Worm (Caenorhabditis elegans) whole organism, young adult: Measurements from ENCODE around the gene bca-1.

ENCODE experiments used
- B0035.1 ChIP-seq: sonication (generic microtip); optimal IDR thresholded peaks from 2 replicates; lab custom pipeline; 2016; ENCODE audit warnings: missing genetic modification characterization, mild to moderate bottlenecking, missing compliant biosample characterization, missing genotype, missing genetic modification reagents
- F23B12.7 ChIP-seq: sonication (generic microtip); optimal IDR thresholded peaks from 2 replicates; lab custom pipeline; 2017; ENCODE audit warnings: missing genetic modification characterization, mild to moderate bottlenecking, missing compliant biosample characterization, antibody characterized with exemption, moderate library complexity; ENCODE audit not compliant: insufficient read depth
- F37B4.10 ChIP-seq: fragments of 200-800 bp; sonication (Bioruptor generic); IDR thresholded peaks from 2 replicates; pipeline ENCODE4 v1.3.6; 2022; ENCODE audit warnings: missing genetic modification characterization, missing compliant biosample characterization
- F52B5.7 ChIP-seq: sonication (generic microtip); optimal IDR thresholded peaks from 2 replicates; lab custom pipeline; 2016; ENCODE audit warnings: mild to moderate bottlenecking, missing genetic modification characterization, missing compliant biosample characterization
- F55B11.4 ChIP-seq: sonication (generic microtip); optimal IDR thresholded peaks from 2 replicates; lab custom pipeline; 2016; ENCODE audit warnings: missing compliant biosample characterization, missing genetic modification characterization, borderline replicate concordance; ENCODE audit not compliant: insufficient read depth
- F57A8.1 ChIP-seq: fragments of 200-800 bp; sonication (Bioruptor generic); optimal IDR thresholded peaks from 2 replicates; lab custom pipeline; 2018; ENCODE audit warnings: mild to moderate bottlenecking, missing genetic modification characterization, moderate library complexity, missing compliant biosample characterization
- F57C9.4 ChIP-seq: sonication (generic microtip); optimal IDR thresholded peaks from 2 replicates; lab custom pipeline; 2017; ENCODE audit warnings: mild to moderate bottlenecking, missing genetic modification characterization, missing compliant biosample characterization
- K11D2.4 ChIP-seq: fragments of 200-800 bp; sonication (Bioruptor generic); IDR thresholded peaks from 2 replicates; pipeline ENCODE4 v1.3.6; 2022; ENCODE audit warnings: missing genetic modification reagents, missing genetic modification characterization, missing compliant biosample characterization
- T07F8.4 ChIP-seq: sonication (generic microtip); optimal IDR thresholded peaks from 2 replicates; lab custom pipeline; 2016; ENCODE audit warnings: mild to moderate bottlenecking, missing genetic modification characterization, moderate library complexity, missing compliant biosample characterization
- T26A5.8 ChIP-seq: sonication (generic microtip); optimal IDR thresholded peaks from 2 replicates; lab custom pipeline; 2016; ENCODE audit warnings: missing genetic modification characterization, missing compliant biosample characterization
- Y53F4B.3 ChIP-seq: fragments of 200-800 bp; sonication (Bioruptor generic); IDR thresholded peaks from 2 replicates; pipeline ENCODE4 v1.3.6; 2022; ENCODE audit warnings: missing genetic modification reagents, missing genetic modification characterization, missing compliant biosample characterization
- Y56A3A.18 ChIP-seq: fragments of 200-800 bp; sonication (Bioruptor generic); IDR thresholded peaks from 2 replicates; pipeline ENCODE4 v1.3.6; 2022; ENCODE audit warnings: missing genetic modification reagents, missing genetic modification characterization, missing compliant biosample characterization
- aptf-3 ChIP-seq: fragments of 200-800 bp; sonication (Bioruptor generic); IDR thresholded peaks from 2 replicates; pipeline ENCODE4 v1.3.6; 2022; ENCODE audit warnings: missing genetic modification characterization, missing compliant biosample characterization
- atf-7 ChIP-seq: sonication (generic microtip); optimal IDR thresholded peaks from 2 replicates; lab custom pipeline; 2017; ENCODE audit warnings: mild to moderate bottlenecking, missing genetic modification characterization, missing compliant biosample characterization
- attf-6 ChIP-seq: fragments of 200-800 bp; sonication (Bioruptor generic); IDR thresholded peaks from 2 replicates; pipeline ENCODE4 v1.3.6; 2022; ENCODE audit warnings: missing genetic modification reagents, missing genetic modification characterization, missing compliant biosample characterization
- ccch-3 ChIP-seq: fragments of 200-800 bp; sonication (Bioruptor generic); optimal IDR thresholded peaks from 2 replicates; lab custom pipeline; 2018; ENCODE audit warnings: mild to moderate bottlenecking, missing genetic modification characterization, missing compliant biosample characterization
- cebp-1 ChIP-seq, 2 experiments: fragments of 200-800 bp in 1 of 2; sonication (Bioruptor generic) in 1 of 2; sonication (generic microtip) in 1 of 2; IDR thresholded peaks in 1 of 2; optimal IDR thresholded peaks in 1 of 2; 2 replicates each; pipeline versions ENCODE4 v1.3.6 to Lab custom; 2017 to 2022; ENCODE audit warnings: missing compliant biosample characterization in 2 of 2, missing genetic modification characterization in 2 of 2, mild to moderate bottlenecking in 1 of 2, missing genetic modification reagents in 1 of 2, moderate library complexity in 1 of 2
- ceh-27 ChIP-seq: fragments of 200-800 bp; sonication (Bioruptor generic); optimal IDR thresholded peaks from 2 replicates; lab custom pipeline; 2018; ENCODE audit warnings: mild to moderate bottlenecking, missing genetic modification characterization, moderate library complexity, missing compliant biosample characterization
- chd-7 ChIP-seq: sonication (generic microtip); optimal IDR thresholded peaks from 2 replicates; lab custom pipeline; 2016; ENCODE audit warnings: mild to moderate bottlenecking, missing genetic modification characterization, moderate library complexity, missing compliant biosample characterization
- dpff-1 ChIP-seq: sonication (generic microtip); optimal IDR thresholded peaks from 2 replicates; lab custom pipeline; 2017; ENCODE audit warnings: mild to moderate bottlenecking, missing genetic modification characterization, missing compliant biosample characterization
- dpl-1 ChIP-seq: fragments of 150-350 bp; optimal IDR thresholded peaks from 2 replicates; lab custom pipeline; 2014; ENCODE audit warnings: missing biosample characterization, missing genetic modification reagents, missing genetic modification characterization
- ekl-4 ChIP-seq: fragments of 200-800 bp; sonication (Bioruptor generic); IDR thresholded peaks from 2 replicates; pipeline ENCODE4 v1.3.6; 2022; ENCODE audit warnings: missing genetic modification reagents, missing genetic modification characterization, missing compliant biosample characterization
- fkh-3 ChIP-seq: sonication (generic microtip); optimal IDR thresholded peaks from 2 replicates; lab custom pipeline; 2016; ENCODE audit warnings: mild to moderate bottlenecking, missing genetic modification characterization, missing compliant biosample characterization
- him-1 ChIP-seq: sonication (generic microtip); optimal IDR thresholded peaks from 2 replicates; lab custom pipeline; 2016; ENCODE audit warnings: missing genotype, missing genetic modification reagents, missing genetic modification characterization, missing compliant biosample characterization
- hlh-12 ChIP-seq: sonication (generic microtip); optimal IDR thresholded peaks from 2 replicates; lab custom pipeline; 2016; ENCODE audit warnings: missing genetic modification characterization, missing compliant biosample characterization
- hmg-1.2 ChIP-seq: fragments of 200-800 bp; sonication (Bioruptor generic); IDR thresholded peaks from 2 replicates; pipeline ENCODE4 v1.3.6; 2022; ENCODE audit warnings: missing genetic modification reagents, missing genetic modification characterization, missing compliant biosample characterization
- let-526 ChIP-seq: fragments of 200-800 bp; sonication (Bioruptor generic); IDR thresholded peaks from 2 replicates; pipeline ENCODE4 v1.3.6; 2022; ENCODE audit warnings: missing genetic modification reagents, missing genetic modification characterization, missing compliant biosample characterization
- lin-40 ChIP-seq: sonication (generic microtip); optimal IDR thresholded peaks from 2 replicates; lab custom pipeline; 2016; ENCODE audit warnings: missing genetic modification characterization, mild to moderate bottlenecking, missing compliant biosample characterization, missing genotype, missing genetic modification reagents
- madf-3 ChIP-seq: fragments of 200-800 bp; sonication (Bioruptor generic); IDR thresholded peaks from 2 replicates; pipeline ENCODE4 v1.3.6; 2022; ENCODE audit warnings: missing genetic modification reagents, missing genetic modification characterization, missing compliant biosample characterization
- madf-8 ChIP-seq: fragments of 200-800 bp; sonication (Bioruptor generic); conservative IDR thresholded peaks from 2 replicates; pipeline ENCODE4 v1.3.6; 2022; ENCODE audit warnings: missing genetic modification reagents, missing genetic modification characterization, missing compliant biosample characterization
- mel-28 ChIP-seq: sonication (generic microtip); optimal IDR thresholded peaks from 2 replicates; lab custom pipeline; 2016; ENCODE audit warnings: borderline replicate concordance, mild to moderate bottlenecking, missing genetic modification characterization, missing compliant biosample characterization
- mes-4 ChIP-seq: sonication (generic microtip); optimal IDR thresholded peaks from 2 replicates; lab custom pipeline; 2016; ENCODE audit warnings: missing genotype, missing genetic modification characterization, missing compliant biosample characterization
- nfyb-1 ChIP-seq: fragments of 200-800 bp; sonication (Bioruptor generic); IDR thresholded peaks from 2 replicates; pipeline ENCODE4 v1.3.6; 2022; ENCODE audit warnings: missing genetic modification reagents, missing genetic modification characterization, missing compliant biosample characterization
- nhr-179 ChIP-seq: sonication (generic microtip); optimal IDR thresholded peaks from 2 replicates; lab custom pipeline; 2016; ENCODE audit warnings: mild to moderate bottlenecking, missing genetic modification characterization, missing compliant biosample characterization
- nhr-27 ChIP-seq: fragments of 200-800 bp; sonication (Bioruptor generic); optimal IDR thresholded peaks from 2 replicates; lab custom pipeline; 2018; ENCODE audit warnings: mild to moderate bottlenecking, missing genetic modification characterization, moderate library complexity, missing compliant biosample characterization
- pha-4 ChIP-seq: fragments of 150-350 bp; sonication (generic microtip); optimal IDR thresholded peaks from 2 replicates; lab custom pipeline; 2014; ENCODE audit warnings: missing biosample characterization, missing genetic modification reagents, missing genetic modification characterization
- snpc-1.1 ChIP-seq: sonication (generic microtip); optimal IDR thresholded peaks from 2 replicates; lab custom pipeline; 2017; ENCODE audit warnings: missing genetic modification characterization, mild to moderate bottlenecking, missing compliant biosample characterization, antibody characterized with exemption, moderate library complexity, missing genotype, missing genetic modification reagents; ENCODE audit not compliant: insufficient read depth
- snpc-3.4 ChIP-seq: sonication (generic microtip); optimal IDR thresholded peaks from 2 replicates; lab custom pipeline; 2017; ENCODE audit warnings: missing genetic modification characterization, mild to moderate bottlenecking, missing compliant biosample characterization, antibody characterized with exemption, moderate library complexity, missing genotype, missing genetic modification reagents
- somi-1 ChIP-seq: fragments of 200-800 bp; sonication (Bioruptor generic); optimal IDR thresholded peaks from 2 replicates; lab custom pipeline; 2018; ENCODE audit warnings: mild to moderate bottlenecking, missing genetic modification characterization, missing compliant biosample characterization
- tbp1 ChIP-seq: fragments of 200-800 bp; sonication (Bioruptor generic); optimal IDR thresholded peaks from 2 replicates; lab custom pipeline; 2018; ENCODE audit warnings: mild to moderate bottlenecking, missing genetic modification characterization, missing compliant biosample characterization
- tbx-9 ChIP-seq: sonication (generic microtip); optimal IDR thresholded peaks from 2 replicates; lab custom pipeline; 2016; ENCODE audit warnings: borderline replicate concordance, missing genetic modification characterization, inconsistent platforms, missing compliant biosample characterization
- unc-130 ChIP-seq: sonication (generic microtip); optimal IDR thresholded peaks from 2 replicates; lab custom pipeline; 2016; ENCODE audit warnings: missing genetic modification reagents, missing genetic modification characterization, missing compliant biosample characterization
- unc-62 ChIP-seq: fragments of 150-350 bp; optimal IDR thresholded peaks from 2 replicates; lab custom pipeline; 2014; ENCODE audit warnings: missing biosample characterization, missing genetic modification reagents, missing genetic modification characterization
- ztf-22 ChIP-seq: fragments of 200-800 bp; sonication (Bioruptor generic); optimal IDR thresholded peaks from 2 replicates; lab custom pipeline; 2018; ENCODE audit warnings: mild to moderate bottlenecking, missing genetic modification characterization, moderate library complexity, missing compliant biosample characterization
- ztf-25 ChIP-seq: fragments of 200-800 bp; sonication (Bioruptor generic); IDR thresholded peaks from 2 replicates; pipeline ENCODE4 v1.3.6; 2022; ENCODE audit warnings: missing genetic modification reagents, missing genetic modification characterization, missing compliant biosample characterization
- ztf-26 ChIP-seq: sonication (generic microtip); optimal IDR thresholded peaks from 2 replicates; lab custom pipeline; 2017; ENCODE audit warnings: missing genetic modification characterization, missing compliant biosample characterization

bca-1 gene

ce11 chrX:6253899-6254670 is 49.5 kb upstream of the bca-1 start (continued):
- TF ChIP-seq atf-7 (tag; lab: Kevin White, UChicago) (peak; percentile 52), pha-4 (peak; percentile 28), ztf-22 (GFP tag; lab: Kevin White, UChicago) (peak; percentile 1), aptf-3 (GFP tag; lab: Robert Waterston, UW) (peak; percentile 29; the same call in 1 of the 2 replicates), mel-28 (peak; percentile 67), Y53F4B.3 (GFP tag; lab: Robert Waterston, UW) (no peak), ztf-25 (GFP tag; lab: Robert Waterston, UW) (0 out of 2 replicates have a peak, but pooled peaks have one; percentile 51), B0035.1 (tag; lab: Kevin White, UChicago) (no peak), F57C9.4 (tag; lab: Kevin White, UChicago) (peak; percentile 32), dpl-1 (GFP tag; lab: Kevin White, UChicago) (no peak), dpff-1 (tag; lab: Kevin White, UChicago) (no peak), Y56A3A.18 (GFP tag; lab: Robert Waterston, UW) (peak; percentile 69; the same call in 1 of the 2 replicates), F52B5.7 (peak; percentile 24), somi-1 (GFP tag; lab: Kevin White, UChicago) (peak; percentile 38), ccch-3 (peak; percentile 22), madf-3 (GFP tag; lab: Robert Waterston, UW) (0 out of 2 replicates have a peak, but pooled peaks have one; percentile 54), snpc-3.4 (tag; lab: Kevin White, UChicago) (no peak), attf-6 (GFP tag; lab: Robert Waterston, UW) (peak; percentile 50; the same call in 1 of the 2 replicates), F55B11.4 (tag; lab: Kevin White, UChicago) (no peak), F37B4.10 (GFP tag; lab: Robert Waterston, UW) (no peak), F23B12.7 (no peak), him-1 (tag; lab: Kevin White, UChicago) (no peak), nhr-27 (tag; lab: Kevin White, UChicago) (no peak), T26A5.8 (tag; lab: Kevin White, UChicago) (no peak), ekl-4 (peak; percentile 69), tbp1 (GFP tag; lab: Kevin White, UChicago) (peak; percentile 26), unc-62 (GFP tag; lab: Kevin White, UChicago) (peak; percentile 1), chd-7 (tag; lab: Kevin White, UChicago) (peak; percentile 26), nfyb-1 (GFP tag; lab: Robert Waterston, UW) (no peak; the same call in none of the 2 replicates), madf-8 (GFP tag; lab: Robert Waterston, UW) (no peak), let-526 (GFP tag; lab: Robert Waterston, UW) (no peak; the same call in 1 of the 2 replicates), hlh-12 (no peak), hmg-1.2 (peak; percentile 19), F57A8.1 (GFP tag; lab: Kevin White, UChicago) (no peak), ztf-26 (tag; lab: Kevin White, UChicago) (no peak), ceh-27 (GFP tag; lab: Kevin White, UChicago) (no peak), fkh-3 (tag; lab: Kevin White, UChicago) (peak; percentile 9), cebp-1 (GFP tag; IDR thresholded peaks at IDR 0.05; lab: Robert Waterston, UW) (peak; percentile 34; the same call in 1 of the 2 replicates), cebp-1 (tag; optimal IDR thresholded peaks at IDR 0.05; lab: Kevin White, UChicago) (peak; percentile 69), mes-4 (tag; lab: Kevin White, UChicago) (no peak), T07F8.4 (tag; lab: Kevin White, UChicago) (no peak), tbx-9 (tag; lab: Kevin White, UChicago) (no peak), unc-130 (GFP tag; lab: Kevin White, UChicago) (no peak), nhr-179 (no peak), snpc-1.1 (no peak), lin-40 (tag; lab: Kevin White, UChicago) (peak; percentile 36), K11D2.4 (peak; percentile 76)
